Worm (Caenorhabditis elegans) whole organism, L1 larva: ENCODE measurements around the gene srd-18.

Source experiments
- C04F5.9 ChIP-seq: sonication (generic microtip); optimal IDR thresholded peaks from 2 replicates; lab custom pipeline; 2016; ENCODE audit warnings: missing genetic modification characterization, missing compliant biosample characterization
- C34B4.2 ChIP-seq: sonication (generic microtip); optimal IDR thresholded peaks from 2 replicates; lab custom pipeline; 2017; ENCODE audit warnings: mild to moderate bottlenecking, missing genetic modification characterization, missing compliant biosample characterization
- F16B12.6 ChIP-seq: fragments of 150-350 bp; optimal IDR thresholded peaks from 2 replicates; lab custom pipeline; 2014; ENCODE audit warnings: missing biosample characterization, missing genetic modification characterization
- Y116A8C.19 ChIP-seq: sonication (generic microtip); optimal IDR thresholded peaks from 2 replicates; lab custom pipeline; 2016; ENCODE audit warnings: missing compliant biosample characterization, missing genetic modification characterization, borderline replicate concordance
- aha-1 ChIP-seq: fragments of 150-350 bp; optimal IDR thresholded peaks from 2 replicates; lab custom pipeline; 2014; ENCODE audit warnings: missing biosample characterization, missing genetic modification characterization
- alr-1 ChIP-seq: fragments of 200-800 bp; sonication (Bioruptor generic); optimal IDR thresholded peaks from 2 replicates; lab custom pipeline; 2018; ENCODE audit warnings: borderline replicate concordance, mild to moderate bottlenecking, missing genetic modification characterization, missing compliant biosample characterization
- ama-1 ChIP-seq: fragments of 150-350 bp; optimal IDR thresholded peaks from 2 replicates; lab custom pipeline; 2014
- blmp-1 ChIP-seq: fragments of 150-350 bp; optimal IDR thresholded peaks from 2 replicates; lab custom pipeline; 2014; ENCODE audit warnings: missing biosample characterization, missing genetic modification characterization
- ceh-63 ChIP-seq: fragments of 200-800 bp; sonication (Bioruptor generic); optimal IDR thresholded peaks from 2 replicates; lab custom pipeline; 2018; ENCODE audit warnings: mild to moderate bottlenecking, missing genetic modification characterization, missing compliant biosample characterization
- ceh-8 ChIP-seq: fragments of 200-800 bp; sonication (Bioruptor generic); optimal IDR thresholded peaks from 2 replicates; lab custom pipeline; 2018; ENCODE audit warnings: mild to moderate bottlenecking, missing genetic modification characterization, moderate library complexity, missing compliant biosample characterization
- ces-1 ChIP-seq: fragments of 150-350 bp; optimal IDR thresholded peaks from 2 replicates; lab custom pipeline; 2014; ENCODE audit warnings: missing biosample characterization, missing genetic modification reagents, missing genetic modification characterization
- dpl-1 ChIP-seq, 3 experiments: fragments of 150-350 bp in 2 of 3; sonication (generic microtip) in 1 of 3; optimal IDR thresholded peaks; 2 replicates each; lab custom pipeline; 2014 to 2017; ENCODE audit warnings: missing biosample characterization in 3 of 3, missing genetic modification characterization in 3 of 3, missing genetic modification reagents in 3 of 3
- efl-1 ChIP-seq, 4 experiments: fragments of 150-350 bp; optimal IDR thresholded peaks in 3 of 4; peaks in 1 of 4; 1 replicate in 1 of 4; 2 replicates in 3 of 4; lab custom pipeline; 2014; ENCODE audit warnings: missing biosample characterization in 2 of 4, missing genetic modification characterization in 2 of 4, missing genetic modification reagents in 2 of 4
- efl-3 ChIP-seq: fragments of 200-800 bp; sonication (Bioruptor generic); optimal IDR thresholded peaks from 2 replicates; lab custom pipeline; 2018; ENCODE audit warnings: mild to moderate bottlenecking, missing genetic modification characterization, missing compliant biosample characterization
- egl-27 ChIP-seq, 2 experiments: fragments of 150-350 bp in 1 of 2; sonication (generic microtip); optimal IDR thresholded peaks; 3 replicates each; lab custom pipeline; 2017 to 2018; ENCODE audit warnings: missing biosample characterization in 2 of 2, missing genetic modification characterization in 2 of 2, missing genetic modification reagents in 2 of 2
- elt-2 ChIP-seq: sonication (generic microtip); optimal IDR thresholded peaks from 2 replicates; lab custom pipeline; 2016; ENCODE audit warnings: missing genetic modification characterization, mild to moderate bottlenecking, inconsistent platforms, missing compliant biosample characterization, missing genetic modification reagents
- elt-3 ChIP-seq, 6 experiments: fragments of 150-350 bp in 1 of 6; sonication (generic microtip); optimal IDR thresholded peaks; 2 replicates each; lab custom pipeline; 2017 to 2018; ENCODE audit warnings: missing biosample characterization in 6 of 6, missing genetic modification characterization in 6 of 6, inconsistent platforms in 1 of 6
- fkh-4 ChIP-seq: sonication (generic microtip); optimal IDR thresholded peaks from 2 replicates; lab custom pipeline; 2016; ENCODE audit warnings: missing compliant biosample characterization, missing genetic modification characterization, borderline replicate concordance
- fkh-8 ChIP-seq: sonication (generic microtip); optimal IDR thresholded peaks from 2 replicates; lab custom pipeline; 2016; ENCODE audit warnings: mild to moderate bottlenecking, missing genetic modification characterization, missing compliant biosample characterization
- fos-1 ChIP-seq: fragments of 150-350 bp; optimal IDR thresholded peaks from 2 replicates; lab custom pipeline; 2014; ENCODE audit warnings: missing biosample characterization, missing genetic modification characterization
- hlh-4 ChIP-seq: sonication (generic microtip); optimal IDR thresholded peaks from 2 replicates; lab custom pipeline; 2016; ENCODE audit warnings: mild to moderate bottlenecking, missing genetic modification characterization, missing compliant biosample characterization
- hpl-2 ChIP-seq: fragments of 150-350 bp; optimal IDR thresholded peaks from 2 replicates; lab custom pipeline; 2014; ENCODE audit warnings: missing biosample characterization, missing genetic modification reagents, missing genetic modification characterization
- jun-1 ChIP-seq: fragments of 150-350 bp; optimal IDR thresholded peaks from 2 replicates; lab custom pipeline; 2014; ENCODE audit warnings: missing biosample characterization, missing genetic modification reagents, missing genetic modification characterization
- lin-13 ChIP-seq: fragments of 150-350 bp; optimal IDR thresholded peaks from 2 replicates; lab custom pipeline; 2014; ENCODE audit warnings: missing biosample characterization, missing genetic modification reagents, missing genetic modification characterization
- lin-14 ChIP-seq: fragments of 200-800 bp; sonication (Bioruptor generic); optimal IDR thresholded peaks from 2 replicates; lab custom pipeline; 2018; ENCODE audit warnings: mild to moderate bottlenecking, missing genetic modification characterization, moderate library complexity, missing compliant biosample characterization
- lir-3 ChIP-seq: sonication (generic microtip); optimal IDR thresholded peaks from 2 replicates; lab custom pipeline; 2016; ENCODE audit warnings: mild to moderate bottlenecking, missing genetic modification characterization, moderate library complexity, missing compliant biosample characterization; ENCODE audit not compliant: poor library complexity
- lsy-2 ChIP-seq, 2 experiments: fragments of 150-350 bp; optimal IDR thresholded peaks; 2 replicates each; lab custom pipeline; 2014; ENCODE audit warnings: missing biosample characterization in 2 of 2, missing genetic modification characterization in 2 of 2
- mab-9 ChIP-seq: fragments of 200-800 bp; sonication (Bioruptor generic); IDR thresholded peaks from 2 replicates; pipeline ENCODE4 v1.3.6; 2022; ENCODE audit warnings: missing genetic modification reagents, missing genetic modification characterization, missing compliant biosample characterization
- mef-2 ChIP-seq: fragments of 150-350 bp; optimal IDR thresholded peaks from 2 replicates; lab custom pipeline; 2014; ENCODE audit warnings: missing biosample characterization, missing genetic modification characterization
- nhr-12 ChIP-seq: sonication (generic microtip); optimal IDR thresholded peaks from 2 replicates; lab custom pipeline; 2017; ENCODE audit warnings: missing biosample characterization, missing genetic modification characterization
- nhr-20 ChIP-seq: sonication (generic microtip); optimal IDR thresholded peaks from 2 replicates; lab custom pipeline; 2016; ENCODE audit warnings: mild to moderate bottlenecking, missing genetic modification characterization, missing compliant biosample characterization
- nhr-237 ChIP-seq: fragments of 150-350 bp; optimal IDR thresholded peaks from 2 replicates; lab custom pipeline; 2014; ENCODE audit warnings: missing biosample characterization, missing genetic modification characterization
- nhr-47 ChIP-seq: sonication (generic microtip); optimal IDR thresholded peaks from 2 replicates; lab custom pipeline; 2016; ENCODE audit warnings: mild to moderate bottlenecking, missing genetic modification characterization, moderate library complexity, missing compliant biosample characterization
- nhr-84 ChIP-seq: sonication (generic microtip); optimal IDR thresholded peaks from 2 replicates; lab custom pipeline; 2017; ENCODE audit warnings: missing biosample characterization, missing genetic modification characterization
- pag-3 ChIP-seq: sonication (generic microtip); optimal IDR thresholded peaks from 2 replicates; lab custom pipeline; 2017; ENCODE audit warnings: missing genetic modification characterization, mild to moderate bottlenecking, missing compliant biosample characterization, antibody characterized with exemption, borderline replicate concordance; ENCODE audit not compliant: insufficient read depth
- pax-3 ChIP-seq: fragments of 200-800 bp; sonication (Bioruptor generic); optimal IDR thresholded peaks from 2 replicates; lab custom pipeline; 2018; ENCODE audit warnings: mild to moderate bottlenecking, missing genetic modification characterization, moderate library complexity, missing compliant biosample characterization
- pqm-1 ChIP-seq: sonication (generic microtip); optimal IDR thresholded peaks from 3 replicates; lab custom pipeline; 2017; ENCODE audit warnings: missing biosample characterization, missing genetic modification characterization
- rnt-1 ChIP-seq: sonication (generic microtip); optimal IDR thresholded peaks from 2 replicates; lab custom pipeline; 2016; ENCODE audit warnings: mild to moderate bottlenecking, missing genetic modification characterization, moderate library complexity, missing compliant biosample characterization
- sptf-1 ChIP-seq: fragments of 150-350 bp; optimal IDR thresholded peaks from 2 replicates; lab custom pipeline; 2014; ENCODE audit warnings: missing biosample characterization, missing genetic modification characterization
- swsn-7 ChIP-seq: sonication (generic microtip); optimal IDR thresholded peaks from 2 replicates; lab custom pipeline; 2016; ENCODE audit warnings: missing genetic modification characterization, missing compliant biosample characterization
- tbx-2 ChIP-seq: sonication (generic microtip); optimal IDR thresholded peaks from 2 replicates; lab custom pipeline; 2016; ENCODE audit warnings: missing genetic modification characterization, missing compliant biosample characterization
- unc-130 ChIP-seq: fragments of 150-350 bp; optimal IDR thresholded peaks from 2 replicates; lab custom pipeline; 2017; ENCODE audit warnings: missing biosample characterization, missing genetic modification characterization, inconsistent platforms
- unc-30 ChIP-seq: sonication (generic microtip); optimal IDR thresholded peaks from 2 replicates; lab custom pipeline; 2017; ENCODE audit warnings: missing biosample characterization, missing genetic modification characterization
- unc-62 ChIP-seq: fragments of 150-350 bp; optimal IDR thresholded peaks from 2 replicates; lab custom pipeline; 2014; ENCODE audit warnings: missing biosample characterization, missing genetic modification reagents, missing genetic modification characterization
- unc-86 ChIP-seq: sonication (generic microtip); optimal IDR thresholded peaks from 2 replicates; lab custom pipeline; 2016; ENCODE audit warnings: missing genetic modification characterization, missing compliant biosample characterization
- unc-98 ChIP-seq: fragments of 200-800 bp; sonication (Bioruptor generic); IDR thresholded peaks from 2 replicates; pipeline ENCODE4 v1.3.6; 2022; ENCODE audit warnings: missing genetic modification characterization, missing compliant biosample characterization
- vab-15 ChIP-seq: sonication (generic microtip); optimal IDR thresholded peaks from 2 replicates; lab custom pipeline; 2017; ENCODE audit warnings: missing genotype, mild to moderate bottlenecking, missing genetic modification characterization, missing compliant biosample characterization
- xbp-1 ChIP-seq: sonication (generic microtip); optimal IDR thresholded peaks from 2 replicates; lab custom pipeline; 2016; ENCODE audit warnings: missing genetic modification characterization, missing compliant biosample characterization
- zag-1 ChIP-seq: fragments of 150-350 bp; optimal IDR thresholded peaks from 2 replicates; lab custom pipeline; 2014; ENCODE audit warnings: missing biosample characterization, missing genetic modification characterization

Gene srd-18

ce11 chrV:13468190-13468765, 41.6 kb upstream of the srd-18 start, which contains the start of the genes F25H9.6 and F25H9.7 (continued):
- peak; percentile 27 for TF ChIP-seq hpl-2
- no peak for TF ChIP-seq zag-1 (tag; lab: Kevin White, UChicago)
- peak; percentile 93 for TF ChIP-seq C04F5.9
- TF ChIP-seq pax-3 (tag; lab: Kevin White, UChicago) = peak; percentile 100
- TF ChIP-seq ces-1 (GFP tag; lab: Kevin White, UChicago) = no peak
- TF ChIP-seq hlh-4 = peak; percentile 87
- TF ChIP-seq fkh-4 = peak; percentile 100
- peak in 3 of 6 experiments; percentile 15 to 77 (median 54) for TF ChIP-seq elt-3 (tag; optimal IDR thresholded peaks at IDR 0.05; lab: Kevin White, UChicago)
- TF ChIP-seq rnt-1 = peak; percentile 100
- no peak for TF ChIP-seq alr-1
- peak; percentile 87 for TF ChIP-seq lin-14 (GFP tag; lab: Kevin White, UChicago)
- peak; percentile 62 for TF ChIP-seq F16B12.6 (tag; lab: Kevin White, UChicago)
- peak; percentile 98 for TF ChIP-seq Y116A8C.19 (tag; lab: Kevin White, UChicago)
- peak; percentile 60 for TF ChIP-seq blmp-1 (tag; lab: Kevin White, UChicago)
- peak; percentile 85 for TF ChIP-seq lin-13 (GFP tag; lab: Kevin White, UChicago)
- no peak for TF ChIP-seq pag-3
- TF ChIP-seq nhr-20 (tag; lab: Kevin White, UChicago) = peak; percentile 94
- no peak for TF ChIP-seq aha-1 (tag; lab: Kevin White, UChicago)
- no peak for TF ChIP-seq nhr-84
- peak; percentile 99 for TF ChIP-seq lir-3 (tag; lab: Kevin White, UChicago)
- TF ChIP-seq ama-1 = no peak
- peak; percentile 94 for TF ChIP-seq ceh-63 (GFP tag; lab: Kevin White, UChicago)
- peak; percentile 93 for TF ChIP-seq ceh-8 (GFP tag; lab: Kevin White, UChicago)
- peak; percentile 97 for TF ChIP-seq tbx-2 (tag; lab: Kevin White, UChicago)
- peak; percentile 96 for TF ChIP-seq nhr-47 (tag; lab: Kevin White, UChicago)
- peak; percentile 91 for TF ChIP-seq unc-98 (GFP tag; lab: Robert Waterston, UW)
- no peak for TF ChIP-seq unc-30 (tag; lab: Kevin White, UChicago)
- peak; percentile 72 for TF ChIP-seq fos-1 (tag; lab: Kevin White, UChicago)
- TF ChIP-seq dpl-1 (GFP tag; optimal IDR thresholded peaks at IDR 0.05; lab: Kevin White, UChicago) = peak; percentile 70 to 85 (median 79)
- peak; percentile 47 for TF ChIP-seq unc-130
- TF ChIP-seq sptf-1 (tag; lab: Kevin White, UChicago) = no peak
- peak; percentile 69 for TF ChIP-seq jun-1 (tag; lab: Kevin White, UChicago)
- peak; percentile 87 for TF ChIP-seq elt-2 (tag; lab: Kevin White, UChicago)
- TF ChIP-seq vab-15 (tag; lab: Kevin White, UChicago) = peak; percentile 94
- peak; percentile 79 to 87 for TF ChIP-seq lsy-2 (tag; optimal IDR thresholded peaks at IDR 0.05; lab: Kevin White, UChicago)
- peak; percentile 91 for TF ChIP-seq xbp-1 (tag; lab: Kevin White, UChicago)
- TF ChIP-seq nhr-237 (tag; lab: Kevin White, UChicago) = no peak
- peak; percentile 88 for TF ChIP-seq efl-3 (GFP tag; lab: Kevin White, UChicago)
- TF ChIP-seq nhr-12 (tag; lab: Kevin White, UChicago) = no peak
- peak; percentile 80 to 83 for TF ChIP-seq efl-1 (optimal IDR thresholded peaks at IDR 0.05; lab: Kevin White, UChicago)
- TF ChIP-seq efl-1 (GFP tag; optimal IDR thresholded peaks at IDR 0.05 in 1 of 2; lab: Kevin White, UChicago) = peak; percentile 77 to 97
- peak; percentile 28 for TF ChIP-seq pqm-1
- peak; percentile 96 for TF ChIP-seq fkh-8 (tag; lab: Kevin White, UChicago)
- TF ChIP-seq unc-62 (GFP tag; lab: Kevin White, UChicago) = no peak
- TF ChIP-seq C34B4.2 (tag; lab: Kevin White, UChicago) = peak; percentile 75
- peak; percentile 94 for TF ChIP-seq mab-9 (GFP tag; lab: Robert Waterston, UW)
- TF ChIP-seq swsn-7 (tag; lab: Kevin White, UChicago) = peak; percentile 94
- peak; percentile 52 for TF ChIP-seq mef-2 (tag; lab: Kevin White, UChicago)
- TF ChIP-seq unc-86 (tag; lab: Kevin White, UChicago) = peak; percentile 88
- no peak for TF ChIP-seq egl-27 (tag; optimal IDR thresholded peaks at IDR 0.05; lab: Kevin White, UChicago)
- TF ChIP-seq, all 84 proteins: peak for 67
